Worm (Caenorhabditis elegans) whole organism, L4 larva: ENCODE measurements around the gene irld-55.

Source experiments
- F10B5.3 ChIP-seq: sonication (generic microtip); optimal IDR thresholded peaks from 2 replicates; lab custom pipeline; 2016; ENCODE audit warnings: mild to moderate bottlenecking, missing genetic modification characterization, missing compliant biosample characterization
- F37D6.2 ChIP-seq: sonication (generic microtip); optimal IDR thresholded peaks from 2 replicates; lab custom pipeline; 2016; ENCODE audit warnings: mild to moderate bottlenecking, missing genetic modification characterization, missing compliant biosample characterization
- F44E2.7 ChIP-seq: fragments of 200-800 bp; sonication (Bioruptor generic); IDR thresholded peaks from 2 replicates; pipeline ENCODE4 v2.1.2; 2022; ENCODE audit warnings: missing genetic modification characterization, missing compliant biosample characterization
- F49E8.2 ChIP-seq: sonication (generic microtip); optimal IDR thresholded peaks from 2 replicates; lab custom pipeline; 2016; ENCODE audit warnings: missing compliant biosample characterization, mild to moderate bottlenecking, missing genetic modification characterization, borderline replicate concordance
- R02D3.7 ChIP-seq: fragments of 150-350 bp; sonication (generic microtip); optimal IDR thresholded peaks from 3 replicates; lab custom pipeline; 2014; ENCODE audit warnings: missing biosample characterization, missing genetic modification characterization
- T20F7.1 ChIP-seq: fragments of 200-800 bp; sonication (Bioruptor generic); optimal IDR thresholded peaks from 2 replicates; lab custom pipeline; 2018; ENCODE audit warnings: mild to moderate bottlenecking, missing genetic modification characterization, missing compliant biosample characterization
- T26A8.4 ChIP-seq: fragments of 200-800 bp; sonication (Bioruptor generic); IDR thresholded peaks from 2 replicates; pipeline ENCODE4 v1.3.6; 2022; ENCODE audit warnings: missing genetic modification characterization, missing compliant biosample characterization
- Y75B8A.6 ChIP-seq: fragments of 200-800 bp; sonication (Bioruptor generic); IDR thresholded peaks from 2 replicates; pipeline ENCODE4 v1.3.6; 2022; ENCODE audit warnings: missing genetic modification reagents, missing genetic modification characterization, missing compliant biosample characterization
- aly-2 ChIP-seq: sonication (generic microtip); optimal IDR thresholded peaks from 2 replicates; lab custom pipeline; 2018; ENCODE audit warnings: missing biosample characterization, missing genetic modification characterization
- ama-1 ChIP-seq: fragments of 150-350 bp; optimal IDR thresholded peaks from 2 replicates; lab custom pipeline; 2014; ENCODE audit warnings: inconsistent platforms, mixed read lengths
- ceh-28 ChIP-seq: fragments of 150-350 bp; optimal IDR thresholded peaks from 2 replicates; lab custom pipeline; 2014; ENCODE audit warnings: missing biosample characterization, missing genetic modification reagents, missing genetic modification characterization
- ceh-82 ChIP-seq: sonication (generic microtip); optimal IDR thresholded peaks from 2 replicates; lab custom pipeline; 2017; ENCODE audit warnings: missing biosample characterization, missing genetic modification characterization
- ces-1 ChIP-seq: fragments of 150-350 bp; sonication (generic microtip); optimal IDR thresholded peaks from 4 replicates; lab custom pipeline; 2014; ENCODE audit warnings: missing biosample characterization, missing genetic modification reagents, missing genetic modification characterization
- daf-16 ChIP-seq, 3 experiments: sonication (generic microtip); optimal IDR thresholded peaks; 2 replicates each; lab custom pipeline; 2016 to 2017; ENCODE audit warnings: missing genetic modification characterization in 3 of 3, missing genetic modification reagents in 3 of 3, mild to moderate bottlenecking in 2 of 3, missing compliant biosample characterization in 2 of 3, missing biosample characterization in 1 of 3, moderate library complexity in 1 of 3
- daf-19 ChIP-seq: fragments of 200-800 bp; sonication (Bioruptor generic); conservative IDR thresholded peaks from 2 replicates; pipeline ENCODE4 v1.3.6; 2022; ENCODE audit warnings: missing genetic modification characterization, missing compliant biosample characterization
- dmd-6 ChIP-seq: fragments of 200-800 bp; sonication (Bioruptor generic); IDR thresholded peaks from 2 replicates; pipeline ENCODE4 v1.3.6; 2022; ENCODE audit warnings: missing genetic modification reagents, missing genetic modification characterization, missing compliant biosample characterization
- dpl-1 ChIP-seq: fragments of 150-350 bp; optimal IDR thresholded peaks from 2 replicates; lab custom pipeline; 2014; ENCODE audit warnings: missing biosample characterization, missing genetic modification reagents, missing genetic modification characterization
- egl-43 ChIP-seq: fragments of 200-800 bp; sonication (Bioruptor generic); IDR thresholded peaks from 2 replicates; pipeline ENCODE4 v1.3.6; 2022; ENCODE audit warnings: missing genetic modification reagents, missing genetic modification characterization, missing compliant biosample characterization
- fkh-10 ChIP-seq: fragments of 150-350 bp; optimal IDR thresholded peaks from 2 replicates; lab custom pipeline; 2014; ENCODE audit warnings: missing biosample characterization, missing genetic modification reagents, missing genetic modification characterization
- fos-1 ChIP-seq: fragments of 150-350 bp; optimal IDR thresholded peaks from 2 replicates; lab custom pipeline; 2014; ENCODE audit warnings: missing biosample characterization, missing genetic modification characterization
- hif-1 ChIP-seq, 2 experiments: sonication (generic microtip); optimal IDR thresholded peaks; 2 replicates each; lab custom pipeline; 2016 to 2017; ENCODE audit warnings: missing compliant biosample characterization in 2 of 2, missing genetic modification characterization in 2 of 2, missing genetic modification reagents in 2 of 2, missing genotype in 2 of 2, mild to moderate bottlenecking in 1 of 2
- jun-1 ChIP-seq: fragments of 150-350 bp; optimal IDR thresholded peaks from 2 replicates; lab custom pipeline; 2014; ENCODE audit warnings: missing biosample characterization, missing genetic modification reagents, missing genetic modification characterization
- lin-1 ChIP-seq: fragments of 200-800 bp; sonication (Bioruptor generic); IDR thresholded peaks from 2 replicates; pipeline ENCODE4 v1.3.6; 2022; ENCODE audit warnings: missing genetic modification reagents, missing genetic modification characterization, missing compliant biosample characterization
- lin-13 ChIP-seq: fragments of 150-350 bp; optimal IDR thresholded peaks from 2 replicates; lab custom pipeline; 2014; ENCODE audit warnings: missing biosample characterization, missing genetic modification reagents, missing genetic modification characterization
- lin-38 ChIP-seq: fragments of 200-800 bp; sonication (Bioruptor generic); IDR thresholded peaks from 2 replicates; pipeline ENCODE4 v1.3.6; 2022; ENCODE audit warnings: missing genetic modification reagents, missing genetic modification characterization, missing compliant biosample characterization
- lir-3 ChIP-seq: sonication (generic microtip); optimal IDR thresholded peaks from 2 replicates; lab custom pipeline; 2016; ENCODE audit warnings: mild to moderate bottlenecking, missing genetic modification characterization, missing compliant biosample characterization
- lsy-2 ChIP-seq, 2 experiments: fragments of 150-350 bp in 1 of 2; sonication (generic microtip) in 1 of 2; optimal IDR thresholded peaks; 2 replicates each; lab custom pipeline; 2014 to 2017; ENCODE audit warnings: missing biosample characterization in 2 of 2, missing genetic modification characterization in 2 of 2
- madf-9 ChIP-seq: fragments of 200-800 bp; sonication (Bioruptor generic); conservative IDR thresholded peaks from 2 replicates; pipeline ENCODE4 v1.3.6; 2022; ENCODE audit warnings: missing genetic modification reagents, missing genetic modification characterization, missing compliant biosample characterization
- mdl-1 ChIP-seq, 2 experiments: fragments of 150-350 bp in 1 of 2; sonication (generic microtip) in 1 of 2; optimal IDR thresholded peaks; 2 replicates each; lab custom pipeline; 2014 to 2017; ENCODE audit warnings: missing biosample characterization in 2 of 2, missing genetic modification characterization in 2 of 2
- mdt-29 ChIP-seq: fragments of 200-800 bp; sonication (Bioruptor generic); IDR thresholded peaks from 2 replicates; pipeline ENCODE4 v1.3.6; 2022; ENCODE audit warnings: missing genetic modification reagents, missing genetic modification characterization, missing compliant biosample characterization
- mxl-2 ChIP-seq: fragments of 200-800 bp; sonication (Bioruptor generic); conservative IDR thresholded peaks from 2 replicates; pipeline ENCODE4 v1.3.6; 2022; ENCODE audit warnings: missing genetic modification reagents, missing genetic modification characterization, missing compliant biosample characterization
- nhr-102 ChIP-seq: sonication (generic microtip); optimal IDR thresholded peaks from 2 replicates; lab custom pipeline; 2016; ENCODE audit warnings: mild to moderate bottlenecking, missing genetic modification characterization, moderate library complexity, missing compliant biosample characterization
- nhr-11 ChIP-seq: fragments of 150-350 bp; optimal IDR thresholded peaks from 2 replicates; lab custom pipeline; 2014; ENCODE audit warnings: missing biosample characterization, missing genetic modification characterization
- nhr-28 ChIP-seq: fragments of 150-350 bp; optimal IDR thresholded peaks from 2 replicates; lab custom pipeline; 2014; ENCODE audit warnings: missing biosample characterization, missing genetic modification characterization
- nhr-41 ChIP-seq: fragments of 200-800 bp; sonication (Bioruptor generic); IDR thresholded peaks from 2 replicates; pipeline ENCODE4 v1.3.6; 2022; ENCODE audit warnings: missing genetic modification reagents, missing genetic modification characterization, missing compliant biosample characterization
- nhr-42 ChIP-seq: fragments of 200-800 bp; sonication (Bioruptor generic); IDR thresholded peaks from 2 replicates; pipeline ENCODE4 v1.3.6; 2022; ENCODE audit warnings: missing genetic modification characterization, missing compliant biosample characterization
- nhr-6 ChIP-seq: fragments of 150-350 bp; optimal IDR thresholded peaks from 2 replicates; lab custom pipeline; 2014; ENCODE audit warnings: missing biosample characterization, missing genetic modification characterization
- nhr-77 ChIP-seq: fragments of 150-350 bp; optimal IDR thresholded peaks from 2 replicates; lab custom pipeline; 2014; ENCODE audit warnings: missing biosample characterization, missing genetic modification characterization
- pha-4 ChIP-seq, 2 experiments: fragments of 150-350 bp in 1 of 2; fragments of 200-800 bp in 1 of 2; sonication (Bioruptor generic) in 1 of 2; IDR thresholded peaks in 1 of 2; optimal IDR thresholded peaks in 1 of 2; 2 replicates each; pipeline versions ENCODE4 v1.3.6 to Lab custom; 2014 to 2022; ENCODE audit warnings: missing genetic modification characterization in 2 of 2, missing genetic modification reagents in 2 of 2, missing biosample characterization in 1 of 2, missing compliant biosample characterization in 1 of 2
- saeg-2 ChIP-seq: fragments of 200-800 bp; sonication (Bioruptor generic); IDR thresholded peaks from 2 replicates; pipeline ENCODE4 v1.3.6; 2022; ENCODE audit warnings: missing genetic modification reagents, missing genetic modification characterization, missing compliant biosample characterization
- sdz-12 ChIP-seq: fragments of 200-800 bp; sonication (Bioruptor generic); optimal IDR thresholded peaks from 2 replicates; lab custom pipeline; 2018; ENCODE audit warnings: mild to moderate bottlenecking, missing genetic modification characterization, missing compliant biosample characterization
- set-16 ChIP-seq: fragments of 200-800 bp; sonication (Bioruptor generic); IDR thresholded peaks from 2 replicates; pipeline ENCODE4 v1.3.6; 2022; ENCODE audit warnings: missing genetic modification reagents, missing genetic modification characterization, missing compliant biosample characterization
- skn-1 ChIP-seq: fragments of 150-350 bp; optimal IDR thresholded peaks from 2 replicates; lab custom pipeline; 2014; ENCODE audit warnings: missing biosample characterization, missing genetic modification characterization
- spr-1 ChIP-seq: sonication (generic microtip); optimal IDR thresholded peaks from 2 replicates; lab custom pipeline; 2016; ENCODE audit warnings: mild to moderate bottlenecking, missing genetic modification characterization, missing compliant biosample characterization
- unc-39 ChIP-seq: sonication (generic microtip); optimal IDR thresholded peaks from 2 replicates; lab custom pipeline; 2017; ENCODE audit warnings: missing biosample characterization, missing genetic modification characterization
- unc-62 ChIP-seq, 3 experiments: fragments of 150-350 bp in 1 of 3; sonication (generic microtip); optimal IDR thresholded peaks in 2 of 3; peaks in 1 of 3; 1 replicate in 1 of 3; 2 replicates in 2 of 3; lab custom pipeline; 2014 to 2017; ENCODE audit warnings: missing biosample characterization in 3 of 3, missing genetic modification characterization in 3 of 3, missing genetic modification reagents in 3 of 3, missing genotype in 1 of 3
- vab-7 ChIP-seq: fragments of 200-800 bp; sonication (Bioruptor generic); IDR thresholded peaks from 2 replicates; pipeline ENCODE4 v1.3.6; 2022; ENCODE audit warnings: missing genetic modification reagents, missing genetic modification characterization, missing compliant biosample characterization

irld-55 gene

ce11 chrIV:14019883-14020282 lies at the start of gene irld-55, which contains the start of gene irld-56:
irld-55 (plus strand) TSS chrIV:14020198.
irld-56 (minus strand) TSS chrIV:14019983.
- TF ChIP-seq set-16 (GFP tag; lab: Robert Waterston, UW) = no peak
- TF ChIP-seq madf-9 (GFP tag; lab: Robert Waterston, UW) = no peak
- no peak for TF ChIP-seq nhr-6 (tag; lab: Kevin White, UChicago)

- TF ChIP-seq F44E2.7 (no peak), R02D3.7 (tag; lab: Kevin White, UChicago) (no peak), unc-62 (GFP tag; optimal IDR thresholded peaks at IDR 0.05 in 1 of 2; lab: Kevin White, UChicago) (peak in 1 of 2 experiments; percentile 99), unc-62 (tag; optimal IDR thresholded peaks at IDR 0.05; lab: Kevin White, UChicago) (no peak), F37D6.2 (tag; lab: Kevin White, UChicago) (peak; percentile 36), unc-39 (tag; lab: Kevin White, UChicago) (no peak), F10B5.3 (tag; lab: Kevin White, UChicago) (no peak), nhr-28 (tag; lab: Kevin White, UChicago) (peak; percentile 79), F49E8.2 (no peak), pha-4 (GFP tag; IDR thresholded peaks at IDR 0.05; lab: Robert Waterston, UW) (no peak), pha-4 (tag; optimal IDR thresholded peaks at IDR 0.05; lab: Kevin White, UChicago) (peak; percentile 55), daf-16 (GFP tag; optimal IDR thresholded peaks at IDR 0.05; lab: Kevin White, UChicago) (peak in 1 of 2 experiments; percentile 6), daf-16 (tag; optimal IDR thresholded peaks at IDR 0.05; lab: Kevin White, UChicago) (no peak), nhr-102 (no peak), lsy-2 (tag; optimal IDR thresholded peaks at IDR 0.05; lab: Kevin White, UChicago) (peak in 1 of 2 experiments; percentile 46), ceh-82 (tag; lab: Kevin White, UChicago) (no peak), nhr-11 (no peak), mdl-1 (tag; optimal IDR thresholded peaks at IDR 0.05; lab: Kevin White, UChicago) (peak in 1 of 2 experiments; percentile 2), daf-19 (GFP tag; lab: Robert Waterston, UW) (no peak), nhr-41 (GFP tag; lab: Robert Waterston, UW) (no peak), lin-1 (no peak), hif-1 (tag; optimal IDR thresholded peaks at IDR 0.05; lab: Kevin White, UChicago) (no peak), ceh-28 (tag; lab: Kevin White, UChicago) (peak; percentile 45), skn-1 (tag; lab: Kevin White, UChicago) (no peak), vab-7 (no peak), dpl-1 (GFP tag; lab: Kevin White, UChicago) (peak; percentile 61), saeg-2 (GFP tag; lab: Robert Waterston, UW) (no peak), fos-1 (no peak), dmd-6 (GFP tag; lab: Robert Waterston, UW) (no peak), fkh-10 (peak; percentile 64), mxl-2 (no peak), ces-1 (GFP tag; lab: Kevin White, UChicago) (no peak), nhr-77 (peak; percentile 76), ama-1 (no peak), Y75B8A.6 (GFP tag; lab: Robert Waterston, UW) (no peak), sdz-12 (GFP tag; lab: Kevin White, UChicago) (no peak), T20F7.1 (GFP tag; lab: Kevin White, UChicago) (no peak), egl-43 (GFP tag; lab: Robert Waterston, UW) (no peak), lir-3 (no peak), lin-13 (GFP tag; lab: Kevin White, UChicago) (peak; percentile 60), aly-2 (tag; lab: Kevin White, UChicago) (no peak), nhr-42 (no peak), spr-1 (peak; percentile 2), mdt-29 (no peak), lin-38 (GFP tag; lab: Robert Waterston, UW) (peak; percentile 92), jun-1 (tag; lab: Kevin White, UChicago) (no peak), T26A8.4 (GFP tag; lab: Robert Waterston, UW) (no peak)
These were observed 40.1 kb upstream of the irld-55 start, which contains the start of gene dnbp-1 for ce11 chrIV:13979797-13980459. dnbp-1 (minus strand) TSS chrIV:13979847.
